Worm (Caenorhabditis elegans): ENCODE measurements around the gene F59B2.9.

The F59B2.9 gene

ce11 chrIII:8974835-8975234 is 37.4 kb downstream of the F59B2.9 start:
- TF ChIP-seq dox-1 (GFP tag; IDR thresholded peaks at IDR 0.05) (0 out of 2 replicates have a peak, but pooled peaks have one; percentile 39), Y79H2A.3 (GFP tag; conservative IDR thresholded peaks at IDR 0.05) (0 out of 2 replicates have a peak, but pooled peaks have one; percentile 7), let-607 (tag; optimal IDR thresholded peaks at IDR 0.05) (peak in 1 of 2 experiments; percentile 54), atf-7 (tag; optimal IDR thresholded peaks at IDR 0.05) (peak; percentile 27), gei-17 (GFP tag; optimal IDR thresholded peaks at IDR 0.05) (no peak), lin-54 (GFP tag; optimal IDR thresholded peaks at IDR 0.05) (peak; percentile 6), F10E7.11 (tag; optimal IDR thresholded peaks at IDR 0.05) (peak; percentile 28), B0336.3 (GFP tag; IDR thresholded peaks at IDR 0.05) (peak; percentile 73), mcd-1 (GFP tag; IDR thresholded peaks at IDR 0.05) (no peak), madf-6 (GFP tag; IDR thresholded peaks at IDR 0.05) (0 out of 2 replicates have a peak, but pooled peaks have one; percentile 31), F33H1.4 (GFP tag; IDR thresholded peaks at IDR 0.05) (no peak), rcor-1 (GFP tag; IDR thresholded peaks at IDR 0.05) (no peak), zim-3 (tag; optimal IDR thresholded peaks at IDR 0.05) (peak; percentile 26), B0035.1 (tag; optimal IDR thresholded peaks at IDR 0.05) (no peak), F23B12.7 (tag; optimal IDR thresholded peaks at IDR 0.05; ENCODE audit: insufficient read depth) (peak; percentile 23), K12H6.12 (tag; optimal IDR thresholded peaks at IDR 0.05) (no peak), Y56A3A.18 (GFP tag; IDR thresholded peaks at IDR 0.05) (peak; percentile 45; the same call in 1 of the 2 replicates), ztf-18 (tag; optimal IDR thresholded peaks at IDR 0.05) (peak; percentile 17), F49E8.2 (tag; optimal IDR thresholded peaks at IDR 0.05; ENCODE audit: insufficient read depth) (no peak), hsf-1 (GFP tag; IDR thresholded peaks at IDR 0.05) (peak; percentile 47; the same call in 1 of the 2 replicates), C17E4.6 (GFP tag; IDR thresholded peaks at IDR 0.05) (no peak), mel-28 (tag; optimal IDR thresholded peaks at IDR 0.05; ENCODE audit: borderline replicate concordance) (peak; percentile 4), F22D6.2 (tag; optimal IDR thresholded peaks at IDR 0.05) (peak; percentile 7), zfh-2 (GFP tag; conservative IDR thresholded peaks at IDR 0.05) (no peak), nfyb-1 (GFP tag; IDR thresholded peaks at IDR 0.05) (peak; percentile 50; the same call in 1 of the 2 replicates), repo-1 (tag; optimal IDR thresholded peaks at IDR 0.05) (peak; percentile 70), B0261.1 (tag; optimal IDR thresholded peaks at IDR 0.05) (no peak), ztf-26 (tag; optimal IDR thresholded peaks at IDR 0.05) (peak; percentile 41), somi-1 (GFP tag; optimal IDR thresholded peaks at IDR 0.05) (peak; percentile 38), ceh-79 (tag; optimal IDR thresholded peaks at IDR 0.05) (no peak), tlf-1 (GFP tag; optimal IDR thresholded peaks at IDR 0.05) (no peak), lin-35 (GFP tag; optimal IDR thresholded peaks at IDR 0.05) (peak in 1 of 3 experiments; percentile 19), cebp-1 (GFP tag; IDR thresholded peaks at IDR 0.05) (no peak), cebp-1 (tag; optimal IDR thresholded peaks at IDR 0.05) (peak; percentile 43), attf-5 (GFP tag; optimal IDR thresholded peaks at IDR 0.05) (no peak), D2030.7 (GFP tag; IDR thresholded peaks at IDR 0.05) (peak; percentile 31; the same call in 1 of the 2 replicates), Y95B8A.8 (GFP tag; IDR thresholded peaks at IDR 0.05) (peak; percentile 72; the same call in 1 of the 2 replicates), ama-1 (optimal IDR thresholded peaks at IDR 0.05) (no peak), ama-1 (GFP tag; optimal IDR thresholded peaks at IDR 0.05) (peak in 1 of 2 experiments; percentile 90), die-1 (tag; optimal IDR thresholded peaks at IDR 0.05) (peak; percentile 17), madf-3 (GFP tag; IDR thresholded peaks at IDR 0.05) (peak; percentile 81; the same call in 1 of the 2 replicates), ekl-4 (GFP tag; IDR thresholded peaks at IDR 0.05) (peak; percentile 74; the same call in 1 of the 2 replicates), hrde-1 (tag; optimal IDR thresholded peaks at IDR 0.05; ENCODE audit: borderline replicate concordance) (peak; percentile 25), athp-1 (tag; optimal IDR thresholded peaks at IDR 0.05) (peak; percentile 48), Y53G8AR.9 (GFP tag; conservative IDR thresholded peaks at IDR 0.05) (peak; percentile 38; the same call in 1 of the 2 replicates), tbx-9 (tag; optimal IDR thresholded peaks at IDR 0.05; ENCODE audit: borderline replicate concordance) (no peak), nhr-120 (GFP tag; IDR thresholded peaks at IDR 0.05) (0 out of 2 replicates have a peak, but pooled peaks have one; percentile 26), madf-8 (GFP tag; conservative IDR thresholded peaks at IDR 0.05) (no peak)

Measured in whole organism, young adult.